Fruit fly (Drosophila melanogaster): ENCODE data around the gene Brd8.

The Brd8 gene

dm6 chr3R:29222891-29223842, at the start of gene Brd8, which contains the start of gene Cisd2 (continued):
- TF ChIP-seq nmo (GFP tag; optimal IDR thresholded peaks at IDR 0.05) (peak; percentile 43), Nf-YC (tag; optimal IDR thresholded peaks at IDR 0.05) (peak; percentile 28), gsb (GFP tag; IDR thresholded peaks at IDR 0.05) (no peak), CG12659 (GFP tag; optimal IDR thresholded peaks at IDR 0.05) (peak; percentile 69), CG33213 (GFP tag; optimal IDR thresholded peaks at IDR 0.05) (peak; percentile 30), HmgD (GFP tag; optimal IDR thresholded peaks at IDR 0.05) (peak; percentile 44), CG1603 (tag; optimal IDR thresholded peaks at IDR 0.05) (peak; percentile 73), Doc3 (GFP tag; IDR thresholded peaks at IDR 0.05; ENCODE audit: partially characterized antibody) (peak; percentile 76), Jarid2 (GFP tag; optimal IDR thresholded peaks at IDR 0.05) (no peak), CG13296 (GFP tag; optimal IDR thresholded peaks at IDR 0.05) (no peak), sisA (GFP tag; IDR thresholded peaks at IDR 0.05) (no peak), knrl (GFP tag; IDR thresholded peaks at IDR 0.05; ENCODE audit: partially characterized antibody) (peak; percentile 88), Oli (tag; optimal IDR thresholded peaks at IDR 0.05) (no peak), CG8359 (GFP tag; optimal IDR thresholded peaks at IDR 0.05; ENCODE audit: borderline replicate concordance) (no peak), hbn (GFP tag; IDR thresholded peaks at IDR 0.05; ENCODE audit: partially characterized antibody) (peak; percentile 88), CG10654 (GFP tag; optimal IDR thresholded peaks at IDR 0.05) (no peak), CG10431 (GFP tag; optimal IDR thresholded peaks at IDR 0.05) (no peak), tio (GFP tag; optimal IDR thresholded peaks at IDR 0.05) (no peak), CG13624 (GFP tag; optimal IDR thresholded peaks at IDR 0.05) (peak; percentile 31), mld (GFP tag; IDR thresholded peaks at IDR 0.05; ENCODE audit: partially characterized antibody) (peak; percentile 94), nerfin-1 (tag; optimal IDR thresholded peaks at IDR 0.05) (peak; percentile 81), Lim3 (GFP tag; IDR thresholded peaks at IDR 0.05) (no peak), Deaf1 (tag; optimal IDR thresholded peaks at IDR 0.05) (no peak), CG17568 (GFP tag; optimal IDR thresholded peaks at IDR 0.05) (no peak), CG14050 (GFP tag; IDR thresholded peaks at IDR 0.05) (no peak), dysf (GFP tag; IDR thresholded peaks at IDR 0.05) (no peak), CG9932 (GFP tag; IDR thresholded peaks at IDR 0.05) (peak; percentile 36; the same call in 1 of the 2 replicates), Adf1 (GFP tag; IDR thresholded peaks at IDR 0.05) (no peak), CG8281 (tag; optimal IDR thresholded peaks at IDR 0.05) (peak; percentile 43), CG30403 (GFP tag; optimal IDR thresholded peaks at IDR 0.05) (no peak), CG7928 (GFP tag; optimal IDR thresholded peaks at IDR 0.05) (peak; percentile 25), CG17912 (GFP tag; optimal IDR thresholded peaks at IDR 0.05) (no peak), CkIIα-i1 (GFP tag; IDR thresholded peaks at IDR 0.05) (no peak), Elba2 (GFP tag; optimal IDR thresholded peaks at IDR 0.05) (no peak), vnd (GFP tag; IDR thresholded peaks at IDR 0.05; ENCODE audit: partially characterized antibody) (peak; percentile 93), CG3995 (GFP tag; optimal IDR thresholded peaks at IDR 0.05) (peak; percentile 30), nerfin-2 (GFP tag; IDR thresholded peaks at IDR 0.05; ENCODE audit: partially characterized antibody) (peak; percentile 94), CG11696 (GFP tag; IDR thresholded peaks at IDR 0.05) (no peak), CG32767 (GFP tag; IDR thresholded peaks at IDR 0.05) (no peak), insv (GFP tag; optimal IDR thresholded peaks at IDR 0.05) (peak in 1 of 2 experiments; percentile 24), stwl (tag; optimal IDR thresholded peaks at IDR 0.05) (peak; percentile 90), aop (GFP tag; IDR thresholded peaks at IDR 0.05) (no peak), CG31224 (GFP tag; IDR thresholded peaks at IDR 0.05) (no peak), BEAF-32 (GFP tag; optimal IDR thresholded peaks at IDR 0.05) (peak; percentile 91), CG1647 (GFP tag; optimal IDR thresholded peaks at IDR 0.05) (no peak), CG14014 (GFP tag; IDR thresholded peaks at IDR 0.05) (no peak), slbo (GFP tag; IDR thresholded peaks at IDR 0.05) (peak; percentile 25; the same call in 1 of the 2 replicates), CG7963 (GFP tag; IDR thresholded peaks at IDR 0.05; ENCODE audit: partially characterized antibody) (peak; percentile 98)
